Worm (Caenorhabditis elegans) whole organism, young adult: ENCODE measurements around the gene R04B5.1.

Source experiments
- B0019.2 ChIP-seq: fragments of 200-800 bp; sonication (Bioruptor generic); conservative IDR thresholded peaks from 2 replicates; pipeline ENCODE4 v1.3.6; 2022; ENCODE audit warnings: missing genetic modification reagents, missing genetic modification characterization, missing compliant biosample characterization
- B0336.3 ChIP-seq: fragments of 200-800 bp; sonication (Bioruptor generic); IDR thresholded peaks from 2 replicates; pipeline ENCODE4 v1.3.6; 2022; ENCODE audit warnings: missing genetic modification characterization, missing compliant biosample characterization
- C06A6.2 ChIP-seq: fragments of 200-800 bp; sonication (Bioruptor generic); conservative IDR thresholded peaks from 2 replicates; pipeline ENCODE4 v1.3.6; 2022; ENCODE audit warnings: missing genetic modification characterization, missing compliant biosample characterization
- F23B12.7 ChIP-seq: sonication (generic microtip); optimal IDR thresholded peaks from 2 replicates; lab custom pipeline; 2017; ENCODE audit warnings: missing genetic modification characterization, mild to moderate bottlenecking, missing compliant biosample characterization, antibody characterized with exemption, moderate library complexity; ENCODE audit not compliant: insufficient read depth
- F37B4.10 ChIP-seq: fragments of 200-800 bp; sonication (Bioruptor generic); IDR thresholded peaks from 2 replicates; pipeline ENCODE4 v1.3.6; 2022; ENCODE audit warnings: missing genetic modification characterization, missing compliant biosample characterization
- F55B11.4 ChIP-seq: sonication (generic microtip); optimal IDR thresholded peaks from 2 replicates; lab custom pipeline; 2016; ENCODE audit warnings: missing compliant biosample characterization, missing genetic modification characterization, borderline replicate concordance; ENCODE audit not compliant: insufficient read depth
- F57C9.4 ChIP-seq: sonication (generic microtip); optimal IDR thresholded peaks from 2 replicates; lab custom pipeline; 2017; ENCODE audit warnings: mild to moderate bottlenecking, missing genetic modification characterization, missing compliant biosample characterization
- K12H6.12 ChIP-seq: fragments of 200-800 bp; sonication (Bioruptor generic); optimal IDR thresholded peaks from 2 replicates; lab custom pipeline; 2018; ENCODE audit warnings: mild to moderate bottlenecking, missing genetic modification characterization, missing compliant biosample characterization
- Y53F4B.3 ChIP-seq: fragments of 200-800 bp; sonication (Bioruptor generic); IDR thresholded peaks from 2 replicates; pipeline ENCODE4 v1.3.6; 2022; ENCODE audit warnings: missing genetic modification reagents, missing genetic modification characterization, missing compliant biosample characterization
- Y53G8AR.9 ChIP-seq: fragments of 200-800 bp; sonication (Bioruptor generic); conservative IDR thresholded peaks from 2 replicates; pipeline ENCODE4 v1.3.6; 2022; ENCODE audit warnings: missing genetic modification reagents, missing genetic modification characterization, missing compliant biosample characterization
- Y56A3A.18 ChIP-seq: fragments of 200-800 bp; sonication (Bioruptor generic); IDR thresholded peaks from 2 replicates; pipeline ENCODE4 v1.3.6; 2022; ENCODE audit warnings: missing genetic modification reagents, missing genetic modification characterization, missing compliant biosample characterization
- Y79H2A.3 ChIP-seq: fragments of 200-800 bp; sonication (Bioruptor generic); conservative IDR thresholded peaks from 2 replicates; pipeline ENCODE4 v1.3.6; 2022; ENCODE audit warnings: missing genetic modification reagents, missing genetic modification characterization, missing compliant biosample characterization
- akir-1 ChIP-seq: fragments of 200-800 bp; sonication (Bioruptor generic); optimal IDR thresholded peaks from 2 replicates; lab custom pipeline; 2018; ENCODE audit warnings: mild to moderate bottlenecking, missing genetic modification characterization, moderate library complexity, missing compliant biosample characterization
- aptf-2 ChIP-seq: fragments of 200-800 bp; sonication (Bioruptor generic); conservative IDR thresholded peaks from 2 replicates; pipeline ENCODE4 v1.3.6; 2022; ENCODE audit warnings: missing genetic modification reagents, missing genetic modification characterization, missing compliant biosample characterization
- aptf-3 ChIP-seq: fragments of 200-800 bp; sonication (Bioruptor generic); IDR thresholded peaks from 2 replicates; pipeline ENCODE4 v1.3.6; 2022; ENCODE audit warnings: missing genetic modification characterization, missing compliant biosample characterization
- atf-7 ChIP-seq: sonication (generic microtip); optimal IDR thresholded peaks from 2 replicates; lab custom pipeline; 2017; ENCODE audit warnings: mild to moderate bottlenecking, missing genetic modification characterization, missing compliant biosample characterization
- ccch-3 ChIP-seq: fragments of 200-800 bp; sonication (Bioruptor generic); optimal IDR thresholded peaks from 2 replicates; lab custom pipeline; 2018; ENCODE audit warnings: mild to moderate bottlenecking, missing genetic modification characterization, missing compliant biosample characterization
- cebp-1 ChIP-seq, 2 experiments: fragments of 200-800 bp in 1 of 2; sonication (Bioruptor generic) in 1 of 2; sonication (generic microtip) in 1 of 2; IDR thresholded peaks in 1 of 2; optimal IDR thresholded peaks in 1 of 2; 2 replicates each; pipeline versions ENCODE4 v1.3.6 to Lab custom; 2017 to 2022; ENCODE audit warnings: missing compliant biosample characterization in 2 of 2, missing genetic modification characterization in 2 of 2, mild to moderate bottlenecking in 1 of 2, missing genetic modification reagents in 1 of 2, moderate library complexity in 1 of 2
- cebp-2 ChIP-seq: fragments of 200-800 bp; sonication (Bioruptor generic); IDR thresholded peaks from 2 replicates; pipeline ENCODE4 v1.3.6; 2022; ENCODE audit warnings: missing genetic modification characterization, missing compliant biosample characterization
- ceh-100 ChIP-seq: fragments of 200-800 bp; sonication (Bioruptor generic); IDR thresholded peaks from 2 replicates; pipeline ENCODE4 v1.3.6; 2022; ENCODE audit warnings: missing genetic modification reagents, missing genetic modification characterization, missing compliant biosample characterization
- ceh-27 ChIP-seq: fragments of 200-800 bp; sonication (Bioruptor generic); optimal IDR thresholded peaks from 2 replicates; lab custom pipeline; 2018; ENCODE audit warnings: mild to moderate bottlenecking, missing genetic modification characterization, moderate library complexity, missing compliant biosample characterization
- ceh-58 ChIP-seq: fragments of 200-800 bp; sonication (Bioruptor generic); IDR thresholded peaks from 2 replicates; pipeline ENCODE4 v1.3.6; 2022; ENCODE audit warnings: missing genetic modification characterization, missing compliant biosample characterization
- ceh-79 ChIP-seq: sonication (generic microtip); optimal IDR thresholded peaks from 2 replicates; lab custom pipeline; 2017; ENCODE audit warnings: mild to moderate bottlenecking, missing genetic modification characterization, missing compliant biosample characterization
- dpff-1 ChIP-seq: sonication (generic microtip); optimal IDR thresholded peaks from 2 replicates; lab custom pipeline; 2017; ENCODE audit warnings: mild to moderate bottlenecking, missing genetic modification characterization, missing compliant biosample characterization
- ekl-4 ChIP-seq: fragments of 200-800 bp; sonication (Bioruptor generic); IDR thresholded peaks from 2 replicates; pipeline ENCODE4 v1.3.6; 2022; ENCODE audit warnings: missing genetic modification reagents, missing genetic modification characterization, missing compliant biosample characterization
- ets-4 ChIP-seq: fragments of 200-800 bp; sonication (Bioruptor generic); optimal IDR thresholded peaks from 2 replicates; lab custom pipeline; 2018; ENCODE audit warnings: mild to moderate bottlenecking, missing genetic modification characterization, missing compliant biosample characterization
- hmg-1.2 ChIP-seq: fragments of 200-800 bp; sonication (Bioruptor generic); IDR thresholded peaks from 2 replicates; pipeline ENCODE4 v1.3.6; 2022; ENCODE audit warnings: missing genetic modification reagents, missing genetic modification characterization, missing compliant biosample characterization
- let-607 ChIP-seq, 2 experiments: fragments of 200-800 bp in 1 of 2; sonication (Bioruptor generic) in 1 of 2; sonication (generic microtip) in 1 of 2; optimal IDR thresholded peaks; 2 replicates each; lab custom pipeline; 2016 to 2018; ENCODE audit warnings: mild to moderate bottlenecking in 2 of 2, missing compliant biosample characterization in 2 of 2, missing genetic modification characterization in 2 of 2, moderate library complexity in 2 of 2, missing genotype in 1 of 2
- lin-26 ChIP-seq: fragments of 200-800 bp; sonication (Bioruptor generic); IDR thresholded peaks from 2 replicates; pipeline ENCODE4 v1.3.6; 2022; ENCODE audit warnings: missing genetic modification reagents, missing genetic modification characterization, missing compliant biosample characterization
- lin-35 ChIP-seq, 3 experiments: fragments of 150-350 bp in 2 of 3; sonication (generic microtip) in 1 of 3; optimal IDR thresholded peaks; 2 replicates each; lab custom pipeline; 2014 to 2018; ENCODE audit warnings: missing biosample characterization in 3 of 3, missing genetic modification characterization in 3 of 3, missing genetic modification reagents in 3 of 3
- lir-1 ChIP-seq: fragments of 200-800 bp; sonication (Bioruptor generic); conservative IDR thresholded peaks from 2 replicates; pipeline ENCODE4 v1.3.6; 2022; ENCODE audit warnings: missing genetic modification reagents, missing genetic modification characterization, missing compliant biosample characterization
- madf-8 ChIP-seq: fragments of 200-800 bp; sonication (Bioruptor generic); conservative IDR thresholded peaks from 2 replicates; pipeline ENCODE4 v1.3.6; 2022; ENCODE audit warnings: missing genetic modification reagents, missing genetic modification characterization, missing compliant biosample characterization
- nhr-80 ChIP-seq: sonication (generic microtip); optimal IDR thresholded peaks from 2 replicates; lab custom pipeline; 2016; ENCODE audit warnings: missing genetic modification characterization, missing compliant biosample characterization
- pbrm-1 ChIP-seq: fragments of 200-800 bp; sonication (Bioruptor generic); IDR thresholded peaks from 2 replicates; pipeline ENCODE4 v1.3.6; 2022; ENCODE audit warnings: missing genetic modification reagents, missing genetic modification characterization, missing compliant biosample characterization
- pha-4 ChIP-seq: fragments of 150-350 bp; sonication (generic microtip); optimal IDR thresholded peaks from 2 replicates; lab custom pipeline; 2014; ENCODE audit warnings: missing biosample characterization, missing genetic modification reagents, missing genetic modification characterization
- rec-8 ChIP-seq, 2 experiments: sonication (generic microtip); optimal IDR thresholded peaks; 2 replicates each; lab custom pipeline; 2016; ENCODE audit warnings: mild to moderate bottlenecking in 2 of 2, missing genetic modification characterization in 2 of 2, missing genetic modification reagents in 2 of 2, missing genotype in 2 of 2, missing biosample characterization in 1 of 2, missing compliant biosample characterization in 1 of 2, moderate library complexity in 1 of 2
- rpc-1 ChIP-seq, 2 experiments: fragments of 150-350 bp in 1 of 2; sonication (generic microtip) in 1 of 2; optimal IDR thresholded peaks; 2 replicates each; lab custom pipeline; 2014 to 2018; ENCODE audit warnings: missing biosample characterization in 1 of 2, missing genetic modification characterization in 1 of 2, missing genetic modification reagents in 1 of 2, missing genotype in 1 of 2
- sea-2 ChIP-seq: fragments of 200-800 bp; sonication (Bioruptor generic); IDR thresholded peaks from 2 replicates; pipeline ENCODE4 v1.3.6; 2022; ENCODE audit warnings: missing genetic modification characterization, missing compliant biosample characterization
- snpc-1.1 ChIP-seq: sonication (generic microtip); optimal IDR thresholded peaks from 2 replicates; lab custom pipeline; 2017; ENCODE audit warnings: missing genetic modification characterization, mild to moderate bottlenecking, missing compliant biosample characterization, antibody characterized with exemption, moderate library complexity, missing genotype, missing genetic modification reagents; ENCODE audit not compliant: insufficient read depth
- sptf-2 ChIP-seq: fragments of 200-800 bp; sonication (Bioruptor generic); optimal IDR thresholded peaks from 2 replicates; lab custom pipeline; 2018; ENCODE audit warnings: mild to moderate bottlenecking, missing genetic modification characterization, missing compliant biosample characterization
- tlf-1 ChIP-seq: fragments of 200-800 bp; sonication (Bioruptor generic); optimal IDR thresholded peaks from 2 replicates; lab custom pipeline; 2018; ENCODE audit warnings: mild to moderate bottlenecking, missing genetic modification characterization, missing compliant biosample characterization
- zim-3 ChIP-seq: sonication (generic microtip); optimal IDR thresholded peaks from 2 replicates; lab custom pipeline; 2017; ENCODE audit warnings: mild to moderate bottlenecking, missing genetic modification characterization, moderate library complexity, missing compliant biosample characterization
- ztf-22 ChIP-seq: fragments of 200-800 bp; sonication (Bioruptor generic); optimal IDR thresholded peaks from 2 replicates; lab custom pipeline; 2018; ENCODE audit warnings: mild to moderate bottlenecking, missing genetic modification characterization, moderate library complexity, missing compliant biosample characterization
- ztf-26 ChIP-seq: sonication (generic microtip); optimal IDR thresholded peaks from 2 replicates; lab custom pipeline; 2017; ENCODE audit warnings: missing genetic modification characterization, missing compliant biosample characterization
- ztf-28 ChIP-seq: fragments of 200-800 bp; sonication (Bioruptor generic); IDR thresholded peaks from 2 replicates; pipeline ENCODE4 v1.3.6; 2022; ENCODE audit warnings: missing genetic modification reagents, missing genetic modification characterization, missing compliant biosample characterization
- ztf-6 ChIP-seq: fragments of 200-800 bp; sonication (Bioruptor generic); IDR thresholded peaks from 2 replicates; pipeline ENCODE4 v1.3.6; 2022; ENCODE audit warnings: missing genetic modification reagents, missing genetic modification characterization, missing compliant biosample characterization

Gene R04B5.1

ce11 chrV:10042254-10042653, 35.9 kb downstream of the R04B5.1 start (continued):
- TF ChIP-seq aptf-2 (GFP tag; lab: Robert Waterston, UW) = no peak
- no peak for TF ChIP-seq aptf-3 (GFP tag; lab: Robert Waterston, UW)
- TF ChIP-seq F57C9.4 (tag; lab: Kevin White, UChicago) = no peak
- TF ChIP-seq ztf-26 (tag; lab: Kevin White, UChicago) = no peak
- peak; percentile 23 for TF ChIP-seq ceh-27
- peak; percentile 14 for TF ChIP-seq pha-4 (tag; lab: Kevin White, UChicago)
- TF ChIP-seq zim-3 (tag; lab: Kevin White, UChicago) = no peak

DNA sequence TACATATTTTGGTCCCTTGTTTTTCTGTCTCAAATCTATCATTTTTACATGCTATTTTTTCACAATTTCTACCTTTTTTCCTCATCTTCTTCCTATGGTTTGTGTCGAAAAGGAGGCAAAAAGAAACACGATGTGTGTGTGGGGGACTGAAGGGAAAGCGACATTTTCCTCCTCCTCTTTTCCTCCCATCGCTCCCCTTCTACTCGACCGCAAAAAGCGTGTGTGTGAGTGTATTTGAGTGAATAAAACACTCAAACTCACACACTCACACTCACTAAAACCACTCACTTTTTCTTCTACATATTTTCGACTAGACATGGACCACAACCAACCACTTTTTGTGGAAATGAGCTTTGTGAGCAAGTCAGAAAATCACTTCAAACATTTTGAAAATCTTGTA, 36.7 kb downstream of the R04B5.1 start:
- TF ChIP-seq ceh-79 (tag; lab: Kevin White, UChicago) (no peak), F23B12.7 (tag; lab: Kevin White, UChicago) (no peak), ztf-6 (GFP tag; lab: Robert Waterston, UW) (no peak), snpc-1.1 (tag; lab: Kevin White, UChicago) (no peak), pbrm-1 (GFP tag; lab: Robert Waterston, UW) (0 out of 2 replicates have a peak, but pooled peaks have one; percentile 40), B0336.3 (GFP tag; lab: Robert Waterston, UW) (no peak), let-607 (tag; optimal IDR thresholded peaks at IDR 0.05; lab: Kevin White, UChicago) (no peak), B0019.2 (GFP tag; lab: Robert Waterston, UW) (no peak), tlf-1 (GFP tag; lab: Kevin White, UChicago) (no peak), Y56A3A.18 (GFP tag; lab: Robert Waterston, UW) (no peak), F57C9.4 (tag; lab: Kevin White, UChicago) (no peak), rec-8 (tag; optimal IDR thresholded peaks at IDR 0.05; lab: Kevin White, UChicago) (no peak), K12H6.12 (tag; lab: Kevin White, UChicago) (peak; percentile 47), Y53G8AR.9 (GFP tag; lab: Robert Waterston, UW) (no peak), hmg-1.2 (GFP tag; lab: Robert Waterston, UW) (peak; percentile 12; the same call in 1 of the 2 replicates), lir-1 (peak; percentile 92), rpc-1 (optimal IDR thresholded peaks at IDR 0.05; lab: Kevin White, UChicago) (no peak), rpc-1 (tag; optimal IDR thresholded peaks at IDR 0.05; lab: Kevin White, UChicago) (no peak), F37B4.10 (GFP tag; lab: Robert Waterston, UW) (no peak), lin-35 (GFP tag; optimal IDR thresholded peaks at IDR 0.05; lab: Kevin White, UChicago) (peak in 1 of 3 experiments; percentile 21), ets-4 (GFP tag; lab: Kevin White, UChicago) (no peak), Y53F4B.3 (no peak), ccch-3 (no peak), akir-1 (GFP tag; lab: Kevin White, UChicago) (no peak), C06A6.2 (no peak), lin-26 (GFP tag; lab: Robert Waterston, UW) (no peak), cebp-2 (GFP tag; lab: Robert Waterston, UW) (no peak), sptf-2 (GFP tag; lab: Kevin White, UChicago) (no peak), nhr-80 (tag; lab: Kevin White, UChicago) (peak; percentile 9), cebp-1 (GFP tag; IDR thresholded peaks at IDR 0.05; lab: Robert Waterston, UW) (no peak), cebp-1 (tag; optimal IDR thresholded peaks at IDR 0.05; lab: Kevin White, UChicago) (peak; percentile 20), dpff-1 (no peak), madf-8 (GFP tag; lab: Robert Waterston, UW) (no peak), ztf-22 (GFP tag; lab: Kevin White, UChicago) (no peak), F55B11.4 (tag; lab: Kevin White, UChicago) (no peak), atf-7 (tag; lab: Kevin White, UChicago) (no peak), Y79H2A.3 (GFP tag; lab: Robert Waterston, UW) (no peak), ceh-100 (GFP tag; lab: Robert Waterston, UW) (no peak), ztf-28 (0 out of 2 replicates have a peak, but pooled peaks have one; percentile 7), ekl-4 (GFP tag; lab: Robert Waterston, UW) (no peak), sea-2 (GFP tag; lab: Robert Waterston, UW) (no peak), ceh-58 (GFP tag; lab: Robert Waterston, UW) (no peak)
